Fruit fly (Drosophila melanogaster) Kc167 (cell line): Measurements from ENCODE around the gene CG32191.
"Not testable (repeated sequence)": the region's sequence is repeated elsewhere in the genome, so short reads cannot be mapped to it uniquely, and the experiment has no call there.

Experiments
- insv ChIP-seq: fragments of >200 bp; optimal IDR thresholded peaks from 3 replicates; lab custom pipeline; 2018; ENCODE audit warnings: missing external identifiers
- ttk ChIP-seq: sonication (Bioruptor generic); optimal IDR thresholded peaks from 2 replicates; lab custom pipeline; 2017; ENCODE audit warnings: missing external identifiers

- TF ChIP-seq insv (lab: Kevin White, UChicago); ttk: not testable (repeated sequence)
These were observed 49.2 kb upstream of the CG32191 start, which contains the start of gene CG34002 for dm6 chr3L:17858174-17858573.
